Worm (Caenorhabditis elegans) whole organism, L1 larva: ENCODE data around the gene flp-27.

Source experiments
- C04F5.9 ChIP-seq: sonication (generic microtip); optimal IDR thresholded peaks from 2 replicates; lab custom pipeline; 2016; ENCODE audit warnings: missing genetic modification characterization, missing compliant biosample characterization
- C34B4.2 ChIP-seq: sonication (generic microtip); optimal IDR thresholded peaks from 2 replicates; lab custom pipeline; 2017; ENCODE audit warnings: mild to moderate bottlenecking, missing genetic modification characterization, missing compliant biosample characterization
- Y116A8C.19 ChIP-seq: sonication (generic microtip); optimal IDR thresholded peaks from 2 replicates; lab custom pipeline; 2016; ENCODE audit warnings: missing compliant biosample characterization, missing genetic modification characterization, borderline replicate concordance
- aha-1 ChIP-seq: fragments of 150-350 bp; optimal IDR thresholded peaks from 2 replicates; lab custom pipeline; 2014; ENCODE audit warnings: missing biosample characterization, missing genetic modification characterization
- alr-1 ChIP-seq: fragments of 200-800 bp; sonication (Bioruptor generic); optimal IDR thresholded peaks from 2 replicates; lab custom pipeline; 2018; ENCODE audit warnings: borderline replicate concordance, mild to moderate bottlenecking, missing genetic modification characterization, missing compliant biosample characterization
- ama-1 ChIP-seq: fragments of 150-350 bp; optimal IDR thresholded peaks from 2 replicates; lab custom pipeline; 2014
- ceh-63 ChIP-seq: fragments of 200-800 bp; sonication (Bioruptor generic); optimal IDR thresholded peaks from 2 replicates; lab custom pipeline; 2018; ENCODE audit warnings: mild to moderate bottlenecking, missing genetic modification characterization, missing compliant biosample characterization
- ceh-82 ChIP-seq, 3 experiments: fragments of 150-350 bp in 1 of 3; sonication (generic microtip) in 2 of 3; optimal IDR thresholded peaks; 2 replicates each; lab custom pipeline; 2014 to 2017; ENCODE audit warnings: missing biosample characterization in 3 of 3, missing genetic modification characterization in 3 of 3
- ceh-90 ChIP-seq: sonication (generic microtip); optimal IDR thresholded peaks from 2 replicates; lab custom pipeline; 2016; ENCODE audit warnings: missing genetic modification characterization, missing compliant biosample characterization
- ces-1 ChIP-seq: fragments of 150-350 bp; optimal IDR thresholded peaks from 2 replicates; lab custom pipeline; 2014; ENCODE audit warnings: missing biosample characterization, missing genetic modification reagents, missing genetic modification characterization
- efl-1 ChIP-seq, 4 experiments: fragments of 150-350 bp; optimal IDR thresholded peaks in 3 of 4; peaks in 1 of 4; 1 replicate in 1 of 4; 2 replicates in 3 of 4; lab custom pipeline; 2014; ENCODE audit warnings: missing biosample characterization in 2 of 4, missing genetic modification characterization in 2 of 4, missing genetic modification reagents in 2 of 4
- efl-3 ChIP-seq: fragments of 200-800 bp; sonication (Bioruptor generic); optimal IDR thresholded peaks from 2 replicates; lab custom pipeline; 2018; ENCODE audit warnings: mild to moderate bottlenecking, missing genetic modification characterization, missing compliant biosample characterization
- egl-13 ChIP-seq: sonication (generic microtip); optimal IDR thresholded peaks from 2 replicates; lab custom pipeline; 2016; ENCODE audit warnings: missing genotype, missing genetic modification reagents, missing genetic modification characterization, missing compliant biosample characterization
- elt-2 ChIP-seq: sonication (generic microtip); optimal IDR thresholded peaks from 2 replicates; lab custom pipeline; 2016; ENCODE audit warnings: missing genetic modification characterization, mild to moderate bottlenecking, inconsistent platforms, missing compliant biosample characterization, missing genetic modification reagents
- elt-3 ChIP-seq, 6 experiments: fragments of 150-350 bp in 1 of 6; sonication (generic microtip); optimal IDR thresholded peaks; 2 replicates each; lab custom pipeline; 2017 to 2018; ENCODE audit warnings: missing biosample characterization in 6 of 6, missing genetic modification characterization in 6 of 6, inconsistent platforms in 1 of 6
- ets-5 ChIP-seq: fragments of 200-800 bp; sonication (Bioruptor generic); IDR thresholded peaks from 2 replicates; pipeline ENCODE4 v1.3.6; 2022; ENCODE audit warnings: missing genetic modification characterization, missing compliant biosample characterization
- fkh-10 ChIP-seq: sonication (generic microtip); optimal IDR thresholded peaks from 2 replicates; lab custom pipeline; 2017; ENCODE audit warnings: missing biosample characterization, missing genetic modification reagents, missing genetic modification characterization
- fkh-4 ChIP-seq: sonication (generic microtip); optimal IDR thresholded peaks from 2 replicates; lab custom pipeline; 2016; ENCODE audit warnings: missing compliant biosample characterization, missing genetic modification characterization, borderline replicate concordance
- fkh-8 ChIP-seq: sonication (generic microtip); optimal IDR thresholded peaks from 2 replicates; lab custom pipeline; 2016; ENCODE audit warnings: mild to moderate bottlenecking, missing genetic modification characterization, missing compliant biosample characterization
- fos-1 ChIP-seq: fragments of 150-350 bp; optimal IDR thresholded peaks from 2 replicates; lab custom pipeline; 2014; ENCODE audit warnings: missing biosample characterization, missing genetic modification characterization
- grh-1 ChIP-seq: fragments of 200-800 bp; sonication (Bioruptor generic); IDR thresholded peaks from 2 replicates; pipeline ENCODE4 v1.3.6; 2022; ENCODE audit warnings: missing genetic modification reagents, missing genetic modification characterization, missing compliant biosample characterization
- hlh-4 ChIP-seq: sonication (generic microtip); optimal IDR thresholded peaks from 2 replicates; lab custom pipeline; 2016; ENCODE audit warnings: mild to moderate bottlenecking, missing genetic modification characterization, missing compliant biosample characterization
- hpl-2 ChIP-seq: fragments of 150-350 bp; optimal IDR thresholded peaks from 2 replicates; lab custom pipeline; 2014; ENCODE audit warnings: missing biosample characterization, missing genetic modification reagents, missing genetic modification characterization
- jun-1 ChIP-seq: fragments of 150-350 bp; optimal IDR thresholded peaks from 2 replicates; lab custom pipeline; 2014; ENCODE audit warnings: missing biosample characterization, missing genetic modification reagents, missing genetic modification characterization
- lin-13 ChIP-seq: fragments of 150-350 bp; optimal IDR thresholded peaks from 2 replicates; lab custom pipeline; 2014; ENCODE audit warnings: missing biosample characterization, missing genetic modification reagents, missing genetic modification characterization
- lin-14 ChIP-seq: fragments of 200-800 bp; sonication (Bioruptor generic); optimal IDR thresholded peaks from 2 replicates; lab custom pipeline; 2018; ENCODE audit warnings: mild to moderate bottlenecking, missing genetic modification characterization, moderate library complexity, missing compliant biosample characterization
- lin-15B ChIP-seq: fragments of 150-350 bp; sonication (generic microtip); optimal IDR thresholded peaks from 3 replicates; lab custom pipeline; 2014; ENCODE audit warnings: missing biosample characterization, missing genetic modification characterization
- lin-35 ChIP-seq, 2 experiments: fragments of 150-350 bp; optimal IDR thresholded peaks; 2 replicates each; lab custom pipeline; 2014; ENCODE audit warnings: missing biosample characterization in 2 of 2, missing genetic modification characterization in 2 of 2, missing genetic modification reagents in 2 of 2
- lin-39 ChIP-seq: fragments of 150-350 bp; optimal IDR thresholded peaks from 2 replicates; lab custom pipeline; 2014; ENCODE audit warnings: missing biosample characterization, missing genetic modification reagents, missing genetic modification characterization
- lsy-2 ChIP-seq, 2 experiments: fragments of 150-350 bp; optimal IDR thresholded peaks; 2 replicates each; lab custom pipeline; 2014; ENCODE audit warnings: missing biosample characterization in 2 of 2, missing genetic modification characterization in 2 of 2
- mab-9 ChIP-seq: fragments of 200-800 bp; sonication (Bioruptor generic); IDR thresholded peaks from 2 replicates; pipeline ENCODE4 v1.3.6; 2022; ENCODE audit warnings: missing genetic modification reagents, missing genetic modification characterization, missing compliant biosample characterization
- mdl-1 ChIP-seq, 2 experiments: fragments of 150-350 bp; optimal IDR thresholded peaks; 2 replicates each; lab custom pipeline; 2014 to 2017; ENCODE audit warnings: missing biosample characterization in 2 of 2, missing genetic modification characterization in 2 of 2, inconsistent platforms in 1 of 2
- nhr-12 ChIP-seq: sonication (generic microtip); optimal IDR thresholded peaks from 2 replicates; lab custom pipeline; 2017; ENCODE audit warnings: missing biosample characterization, missing genetic modification characterization
- nhr-237 ChIP-seq: fragments of 150-350 bp; optimal IDR thresholded peaks from 2 replicates; lab custom pipeline; 2014; ENCODE audit warnings: missing biosample characterization, missing genetic modification characterization
- nhr-28 ChIP-seq: fragments of 150-350 bp; optimal IDR thresholded peaks from 2 replicates; lab custom pipeline; 2014; ENCODE audit warnings: missing biosample characterization, missing genetic modification characterization
- nhr-47 ChIP-seq: sonication (generic microtip); optimal IDR thresholded peaks from 2 replicates; lab custom pipeline; 2016; ENCODE audit warnings: mild to moderate bottlenecking, missing genetic modification characterization, moderate library complexity, missing compliant biosample characterization
- nhr-71 ChIP-seq: sonication (generic microtip); optimal IDR thresholded peaks from 2 replicates; lab custom pipeline; 2016; ENCODE audit warnings: mild to moderate bottlenecking, missing genetic modification characterization, moderate library complexity, missing compliant biosample characterization
- nhr-76 ChIP-seq: sonication (generic microtip); optimal IDR thresholded peaks from 2 replicates; lab custom pipeline; 2017; ENCODE audit warnings: missing biosample characterization, missing genetic modification characterization
- nhr-84 ChIP-seq: sonication (generic microtip); optimal IDR thresholded peaks from 2 replicates; lab custom pipeline; 2017; ENCODE audit warnings: missing biosample characterization, missing genetic modification characterization
- nhr-90 ChIP-seq: sonication (generic microtip); optimal IDR thresholded peaks from 2 replicates; lab custom pipeline; 2016; ENCODE audit warnings: mild to moderate bottlenecking, missing genetic modification characterization, missing compliant biosample characterization; ENCODE audit not compliant: poor library complexity
- pax-3 ChIP-seq: fragments of 200-800 bp; sonication (Bioruptor generic); optimal IDR thresholded peaks from 2 replicates; lab custom pipeline; 2018; ENCODE audit warnings: mild to moderate bottlenecking, missing genetic modification characterization, moderate library complexity, missing compliant biosample characterization
- pqm-1 ChIP-seq: sonication (generic microtip); optimal IDR thresholded peaks from 3 replicates; lab custom pipeline; 2017; ENCODE audit warnings: missing biosample characterization, missing genetic modification characterization
- rnt-1 ChIP-seq: sonication (generic microtip); optimal IDR thresholded peaks from 2 replicates; lab custom pipeline; 2016; ENCODE audit warnings: mild to moderate bottlenecking, missing genetic modification characterization, moderate library complexity, missing compliant biosample characterization
- snpc-4 ChIP-seq: fragments of 150-350 bp; optimal IDR thresholded peaks from 2 replicates; lab custom pipeline; 2014; ENCODE audit warnings: missing biosample characterization, missing genetic modification characterization
- snu-23 ChIP-seq: sonication (generic microtip); optimal IDR thresholded peaks from 2 replicates; lab custom pipeline; 2016; ENCODE audit warnings: missing genetic modification characterization, missing compliant biosample characterization
- sptf-1 ChIP-seq: fragments of 150-350 bp; optimal IDR thresholded peaks from 2 replicates; lab custom pipeline; 2014; ENCODE audit warnings: missing biosample characterization, missing genetic modification characterization
- swsn-7 ChIP-seq: sonication (generic microtip); optimal IDR thresholded peaks from 2 replicates; lab custom pipeline; 2016; ENCODE audit warnings: missing genetic modification characterization, missing compliant biosample characterization
- unc-130 ChIP-seq: fragments of 150-350 bp; optimal IDR thresholded peaks from 2 replicates; lab custom pipeline; 2017; ENCODE audit warnings: missing biosample characterization, missing genetic modification characterization, inconsistent platforms
- unc-62 ChIP-seq: fragments of 150-350 bp; optimal IDR thresholded peaks from 2 replicates; lab custom pipeline; 2014; ENCODE audit warnings: missing biosample characterization, missing genetic modification reagents, missing genetic modification characterization
- zag-1 ChIP-seq: fragments of 150-350 bp; optimal IDR thresholded peaks from 2 replicates; lab custom pipeline; 2014; ENCODE audit warnings: missing biosample characterization, missing genetic modification characterization
- zip-4 ChIP-seq: fragments of 200-800 bp; sonication (Bioruptor generic); optimal IDR thresholded peaks from 2 replicates; lab custom pipeline; 2018; ENCODE audit warnings: mild to moderate bottlenecking, missing genetic modification characterization, moderate library complexity, missing compliant biosample characterization
- ztf-11 ChIP-seq, 2 experiments: sonication (generic microtip); optimal IDR thresholded peaks; 2 replicates each; lab custom pipeline; 2016 to 2017; ENCODE audit warnings: missing genetic modification characterization in 2 of 2, missing biosample characterization in 1 of 2, missing compliant biosample characterization in 1 of 2
- ztf-4 ChIP-seq: fragments of 150-350 bp; optimal IDR thresholded peaks from 2 replicates; lab custom pipeline; 2014; ENCODE audit warnings: missing biosample characterization, missing genetic modification characterization

Gene flp-27

ce11 chrII:5714807-5715206 lies 34.0 kb downstream of the flp-27 start, which contains the start of the genes tiar-1 and lelo-4 (continued):
- no peak for TF ChIP-seq ets-5 (GFP tag; lab: Robert Waterston, UW)
- TF ChIP-seq egl-13 (tag; lab: Kevin White, UChicago) = no peak
- TF ChIP-seq C04F5.9 (tag; lab: Kevin White, UChicago) = no peak
- TF ChIP-seq nhr-12 (tag; lab: Kevin White, UChicago) = no peak
- TF ChIP-seq lin-15B = peak; percentile 78
- TF ChIP-seq nhr-71 = peak; percentile 73
- TF ChIP-seq ztf-11 (tag; optimal IDR thresholded peaks at IDR 0.05; lab: Kevin White, UChicago) = no peak
- peak; percentile 92 to 95 for TF ChIP-seq lin-35 (GFP tag; optimal IDR thresholded peaks at IDR 0.05; lab: Kevin White, UChicago)
- TF ChIP-seq hpl-2 (GFP tag; lab: Kevin White, UChicago) = no peak
- TF ChIP-seq ceh-90 (tag; lab: Kevin White, UChicago) = no peak
- no peak for TF ChIP-seq efl-3
- peak; percentile 44 for TF ChIP-seq fkh-8 (tag; lab: Kevin White, UChicago)
- TF ChIP-seq ztf-4 (tag; lab: Kevin White, UChicago) = no peak
- peak in 2 of 3 experiments; percentile 32 to 69 for TF ChIP-seq ceh-82 (tag; optimal IDR thresholded peaks at IDR 0.05; lab: Kevin White, UChicago)
- peak; percentile 77 for TF ChIP-seq unc-130 (tag; lab: Kevin White, UChicago)
- TF ChIP-seq nhr-76 (tag; lab: Kevin White, UChicago) = no peak
- no peak for TF ChIP-seq nhr-84 (tag; lab: Kevin White, UChicago)
- TF ChIP-seq pqm-1 = no peak
- TF ChIP-seq elt-2 (tag; lab: Kevin White, UChicago) = no peak
- no peak for TF ChIP-seq ces-1 (GFP tag; lab: Kevin White, UChicago)
- TF ChIP-seq swsn-7 = peak; percentile 54
- no peak for TF ChIP-seq grh-1 (GFP tag; lab: Robert Waterston, UW)
- TF ChIP-seq Y116A8C.19 = no peak
- TF ChIP-seq lin-14 (GFP tag; lab: Kevin White, UChicago) = peak; percentile 76
- TF ChIP-seq mab-9 (GFP tag; lab: Robert Waterston, UW) = no peak
- no peak for TF ChIP-seq lin-39 (tag; lab: Kevin White, UChicago)
- peak; percentile 50 for TF ChIP-seq lin-13
- no peak for TF ChIP-seq fkh-4 (tag; lab: Kevin White, UChicago)
- peak; percentile 45 for TF ChIP-seq snpc-4 (tag; lab: Kevin White, UChicago)
- TF ChIP-seq sptf-1 (tag; lab: Kevin White, UChicago) = no peak
- TF ChIP-seq jun-1 (tag; lab: Kevin White, UChicago) = no peak
- TF ChIP-seq mdl-1 (tag; optimal IDR thresholded peaks at IDR 0.05; lab: Kevin White, UChicago) = peak in 1 of 2 experiments; percentile 3
- peak; percentile 60 for TF ChIP-seq fos-1 (tag; lab: Kevin White, UChicago)
- TF ChIP-seq rnt-1 (tag; lab: Kevin White, UChicago) = peak; percentile 74
- no peak for TF ChIP-seq nhr-28 (tag; lab: Kevin White, UChicago)
- peak; percentile 24 to 91 for TF ChIP-seq efl-1 (optimal IDR thresholded peaks at IDR 0.05; lab: Kevin White, UChicago)
- peak; percentile 90 to 98 for TF ChIP-seq efl-1 (GFP tag; optimal IDR thresholded peaks at IDR 0.05 in 1 of 2; lab: Kevin White, UChicago)
- TF ChIP-seq nhr-90 = peak; percentile 19
- no peak for TF ChIP-seq aha-1 (tag; lab: Kevin White, UChicago)
- peak; percentile 76 for TF ChIP-seq snu-23 (GFP tag; lab: Kevin White, UChicago)
- TF ChIP-seq nhr-237 (tag; lab: Kevin White, UChicago) = no peak
- peak; percentile 73 to 91 for TF ChIP-seq lsy-2 (tag; optimal IDR thresholded peaks at IDR 0.05; lab: Kevin White, UChicago)
- no peak for TF ChIP-seq unc-62
- no peak for TF ChIP-seq C34B4.2 (tag; lab: Kevin White, UChicago)
- peak in 1 of 6 experiments; percentile 58 for TF ChIP-seq elt-3 (tag; optimal IDR thresholded peaks at IDR 0.05; lab: Kevin White, UChicago)
- TF ChIP-seq alr-1 (tag; lab: Kevin White, UChicago) = no peak
- TF ChIP-seq nhr-47 (tag; lab: Kevin White, UChicago) = peak; percentile 42
- TF ChIP-seq zip-4 = no peak
- no peak for TF ChIP-seq zag-1 (tag; lab: Kevin White, UChicago)
- no peak for TF ChIP-seq hlh-4 (tag; lab: Kevin White, UChicago)
- no peak for TF ChIP-seq ceh-63 (GFP tag; lab: Kevin White, UChicago)
- no peak for TF ChIP-seq ama-1 (lab: Kevin White, UChicago)
- no peak for TF ChIP-seq fkh-10
- no peak for TF ChIP-seq pax-3 (tag; lab: Kevin White, UChicago)
